Fruit fly (Drosophila melanogaster): ENCODE measurements around the gene CG14551.
A peak's percentile ranks its signal among the peaks of the same experiment; 100 is the strongest.

Gene CG14551

DNA sequence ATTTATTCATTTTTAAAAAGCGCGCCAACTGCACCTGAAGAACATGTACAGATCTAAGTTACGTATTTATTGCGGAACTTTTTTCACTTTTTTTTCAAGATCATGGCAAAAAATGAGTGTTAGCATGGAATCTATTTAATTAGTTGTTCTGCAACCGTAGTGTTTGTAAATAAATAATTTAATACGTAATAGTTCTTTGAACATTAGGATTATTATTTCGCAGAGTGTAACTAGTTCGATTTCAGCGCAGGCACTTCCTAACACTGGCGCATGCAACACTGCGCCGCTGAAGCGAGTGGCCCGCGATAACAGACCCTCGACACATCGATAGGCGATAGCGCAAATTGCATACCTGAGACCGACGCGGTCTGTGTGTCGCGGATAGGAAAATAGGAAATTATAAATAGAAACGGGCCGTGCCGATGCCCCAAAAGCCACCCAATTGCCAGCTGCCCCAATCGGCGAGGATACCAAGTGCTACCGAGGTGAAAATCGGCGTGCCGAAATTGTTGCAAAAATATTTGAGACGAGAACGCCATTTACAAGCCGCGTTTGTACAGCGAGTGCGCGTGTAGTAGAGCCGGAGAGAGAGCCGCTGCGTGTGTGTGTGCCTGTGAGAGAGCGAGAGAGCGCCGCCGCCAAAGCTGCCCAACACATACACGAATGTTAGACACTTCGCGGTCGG lies 21.3 kb downstream of the CG14551 start, which contains the start of gene gro (continued):
- TF ChIP-seq CG8924 (tag; optimal IDR thresholded peaks at IDR 0.05), result peak; percentile 67
- TF ChIP-seq CG15269 (tag; optimal IDR thresholded peaks at IDR 0.05), result peak; percentile 58
- TF ChIP-seq NFAT (GFP tag; IDR thresholded peaks at IDR 0.05), result peak; percentile 82
- TF ChIP-seq ind (GFP tag; optimal IDR thresholded peaks at IDR 0.05), result peak; percentile 59
- peak; percentile 63 for TF ChIP-seq Sox102F (GFP tag; optimal IDR thresholded peaks at IDR 0.05)
- TF ChIP-seq maf-S (GFP tag; optimal IDR thresholded peaks at IDR 0.05), result peak; percentile 83
- TF ChIP-seq pfk (GFP tag; optimal IDR thresholded peaks at IDR 0.05), result peak; percentile 31
- no peak for TF ChIP-seq ftz-f1 (GFP tag; optimal IDR thresholded peaks at IDR 0.05)
- no peak for TF ChIP-seq CG6654 (GFP tag; optimal IDR thresholded peaks at IDR 0.05)
- TF ChIP-seq Deaf1 (tag; optimal IDR thresholded peaks at IDR 0.05), result no peak
- TF ChIP-seq pros (GFP tag; optimal IDR thresholded peaks at IDR 0.05), result no peak
- no peak for TF ChIP-seq Optix (GFP tag; IDR thresholded peaks at IDR 0.05)
- peak; percentile 46 for TF ChIP-seq psq (GFP tag; optimal IDR thresholded peaks at IDR 0.05)
- TF ChIP-seq CG11398 (GFP tag; optimal IDR thresholded peaks at IDR 0.05), result peak; percentile 24
- TF ChIP-seq CG33213 (GFP tag; optimal IDR thresholded peaks at IDR 0.05), result peak; percentile 77
- peak; percentile 91 for TF ChIP-seq CG12659 (GFP tag; optimal IDR thresholded peaks at IDR 0.05)
- peak; percentile 55 for TF ChIP-seq CG1233 (GFP tag; optimal IDR thresholded peaks at IDR 0.05)
- TF ChIP-seq Kr (GFP tag; optimal IDR thresholded peaks at IDR 0.05), result no peak
- TF ChIP-seq ERR (GFP tag; optimal IDR thresholded peaks at IDR 0.05), result peak; percentile 65
- TF ChIP-seq D19B (GFP tag; optimal IDR thresholded peaks at IDR 0.05), result peak; percentile 37
- TF ChIP-seq CG12071 (GFP tag; optimal IDR thresholded peaks at IDR 0.05), result peak; percentile 7
- peak; percentile 83 for TF ChIP-seq lilli (GFP tag; optimal IDR thresholded peaks at IDR 0.05)
- peak; percentile 76 for TF ChIP-seq Xrp1 (GFP tag; IDR thresholded peaks at IDR 0.05)
- TF ChIP-seq Pdp1 (GFP tag; optimal IDR thresholded peaks at IDR 0.05), result peak; percentile 70 to 94
- TF ChIP-seq CG7745 (tag; optimal IDR thresholded peaks at IDR 0.05), result no peak
- TF ChIP-seq Bteb2 (GFP tag; optimal IDR thresholded peaks at IDR 0.05), result peak; percentile 68
- TF ChIP-seq CG7357 (GFP tag; IDR thresholded peaks at IDR 0.05), result 0 out of 3 replicates have a peak, but pooled peaks have one; percentile 43
- TF ChIP-seq MESR4 (GFP tag; optimal IDR thresholded peaks at IDR 0.05), result peak; percentile 83
- 0 out of 2 replicates have a peak, but pooled peaks have one; percentile 20 for TF ChIP-seq crol (GFP tag; IDR thresholded peaks at IDR 0.05)
- peak; percentile 27 for TF ChIP-seq BtbVII (GFP tag; optimal IDR thresholded peaks at IDR 0.05)
- TF ChIP-seq lola (GFP tag; optimal IDR thresholded peaks at IDR 0.05), result peak in 1 of 3 experiments; percentile 15
- TF ChIP-seq amos (GFP tag; IDR thresholded peaks at IDR 0.05; ENCODE audit: partially characterized antibody), result peak; percentile 80
- TF ChIP-seq emc (GFP tag; optimal IDR thresholded peaks at IDR 0.05), result peak; percentile 64
- TF ChIP-seq hth (optimal IDR thresholded peaks at IDR 0.05), result no peak
- TF ChIP-seq Xbp1 (GFP tag; optimal IDR thresholded peaks at IDR 0.05), result peak; percentile 81
- TF ChIP-seq croc (GFP tag; conservative IDR thresholded peaks at IDR 0.05), result peak; percentile 34; the same call in 2 of the 3 replicates
- TF ChIP-seq CG30431 (GFP tag; optimal IDR thresholded peaks at IDR 0.05), result peak; percentile 54
- peak; percentile 90 for TF ChIP-seq CG6791 (GFP tag; IDR thresholded peaks at IDR 0.05; ENCODE audit: partially characterized antibody)
- peak; percentile 87 for TF ChIP-seq Rfx (GFP tag; IDR thresholded peaks at IDR 0.05)
- peak; percentile 4 for TF ChIP-seq D19A (tag; optimal IDR thresholded peaks at IDR 0.05)
- peak; percentile 72 for TF ChIP-seq zfh2 (GFP tag; optimal IDR thresholded peaks at IDR 0.05)
- peak; percentile 30 for TF ChIP-seq Oli (tag; optimal IDR thresholded peaks at IDR 0.05)
- no peak for TF ChIP-seq CG2129 (GFP tag; IDR thresholded peaks at IDR 0.05; ENCODE audit: partially characterized antibody)
- TF ChIP-seq CG2120 (GFP tag; optimal IDR thresholded peaks at IDR 0.05), result peak; percentile 85
- TF ChIP-seq HLH54F (GFP tag; optimal IDR thresholded peaks at IDR 0.05), result peak; percentile 74
- peak; percentile 100 for TF ChIP-seq CG10267 (tag; optimal IDR thresholded peaks at IDR 0.05)
- TF ChIP-seq CG1603 (tag; optimal IDR thresholded peaks at IDR 0.05), result peak; percentile 87
- TF ChIP-seq CG14050 (GFP tag; IDR thresholded peaks at IDR 0.05), result 0 out of 3 replicates have a peak, but pooled peaks have one; percentile 11

Data from whole organism, embryonic.